Worm (Caenorhabditis elegans) whole organism, L1 larva: ENCODE results near the gene C24H12.4.

Source experiments
- C04F5.9 ChIP-seq: sonication (generic microtip); optimal IDR thresholded peaks from 2 replicates; lab custom pipeline; 2016; ENCODE audit warnings: missing genetic modification characterization, missing compliant biosample characterization
- efl-1 ChIP-seq, 4 experiments: fragments of 150-350 bp; optimal IDR thresholded peaks in 3 of 4; peaks in 1 of 4; 1 replicate in 1 of 4; 2 replicates in 3 of 4; lab custom pipeline; 2014; ENCODE audit warnings: missing biosample characterization in 2 of 4, missing genetic modification characterization in 2 of 4, missing genetic modification reagents in 2 of 4
- fos-1 ChIP-seq: fragments of 150-350 bp; optimal IDR thresholded peaks from 2 replicates; lab custom pipeline; 2014; ENCODE audit warnings: missing biosample characterization, missing genetic modification characterization
- lin-39 ChIP-seq: fragments of 150-350 bp; optimal IDR thresholded peaks from 2 replicates; lab custom pipeline; 2014; ENCODE audit warnings: missing biosample characterization, missing genetic modification reagents, missing genetic modification characterization
- lir-3 ChIP-seq: sonication (generic microtip); optimal IDR thresholded peaks from 2 replicates; lab custom pipeline; 2016; ENCODE audit warnings: mild to moderate bottlenecking, missing genetic modification characterization, moderate library complexity, missing compliant biosample characterization; ENCODE audit not compliant: poor library complexity
- lsy-2 ChIP-seq, 2 experiments: fragments of 150-350 bp; optimal IDR thresholded peaks; 2 replicates each; lab custom pipeline; 2014; ENCODE audit warnings: missing biosample characterization in 2 of 2, missing genetic modification characterization in 2 of 2
- mep-1 ChIP-seq: fragments of 150-350 bp; optimal IDR thresholded peaks from 2 replicates; lab custom pipeline; 2014; ENCODE audit warnings: missing biosample characterization, missing genetic modification characterization
- unc-62 ChIP-seq: fragments of 150-350 bp; optimal IDR thresholded peaks from 2 replicates; lab custom pipeline; 2014; ENCODE audit warnings: missing biosample characterization, missing genetic modification reagents, missing genetic modification characterization
- ztf-4 ChIP-seq: fragments of 150-350 bp; optimal IDR thresholded peaks from 2 replicates; lab custom pipeline; 2014; ENCODE audit warnings: missing biosample characterization, missing genetic modification characterization

C24H12.4 gene

DNA sequence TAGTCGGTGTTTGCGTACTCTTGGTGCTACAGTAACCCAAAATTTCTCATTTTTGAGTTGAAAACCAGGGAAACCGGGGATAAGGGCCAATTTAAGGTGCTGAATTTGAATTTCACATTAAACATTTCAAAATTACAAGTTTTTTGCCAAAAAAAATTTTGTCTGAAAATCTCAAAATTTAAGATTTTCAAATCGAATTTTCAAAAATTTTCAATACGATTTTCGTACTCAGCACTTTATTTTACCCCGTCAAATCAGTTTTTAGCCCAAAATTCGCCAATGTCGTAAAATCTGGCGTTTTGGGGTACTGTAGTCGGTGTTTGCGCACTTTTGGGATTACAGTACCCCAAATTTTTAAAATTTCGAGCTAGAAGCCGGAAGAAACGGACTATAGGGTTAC lies 49.8 kb downstream of the C24H12.4 start, which contains the start of gene W10D9.3:
Gene W10D9.3 (minus strand): TSS at position 101 of the 400 bp plus-strand sequence.
- TF ChIP-seq fos-1 (no peak), lin-39 (tag; lab: Kevin White, UChicago) (no peak), ztf-4 (tag; lab: Kevin White, UChicago) (no peak), unc-62 (GFP tag; lab: Kevin White, UChicago) (no peak), mep-1 (no peak), C04F5.9 (tag; lab: Kevin White, UChicago) (no peak)

DNA sequence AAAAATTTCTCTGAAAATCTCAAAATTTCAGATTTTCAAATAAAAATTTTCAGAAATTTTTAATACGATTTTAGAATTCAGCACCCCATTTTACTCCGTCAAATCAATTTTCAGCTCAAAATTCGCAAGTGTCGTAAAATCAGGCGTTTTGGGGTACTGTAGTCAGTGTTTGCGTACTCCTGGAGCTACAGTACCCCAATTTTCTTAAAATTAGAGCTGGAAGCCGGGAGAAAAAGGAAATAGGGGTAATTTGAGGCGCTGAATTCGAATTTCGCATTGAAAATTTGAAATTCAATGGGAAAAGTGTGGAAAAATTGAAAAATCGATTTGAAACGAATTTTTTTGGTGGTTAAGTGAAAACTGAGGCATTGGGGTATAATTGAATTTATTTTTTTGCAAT lies 50.3 kb downstream of the C24H12.4 start:
- TF ChIP-seq lin-39 (tag; lab: Kevin White, UChicago) (no peak), lir-3 (tag; lab: Kevin White, UChicago) (no peak), efl-1 (optimal IDR thresholded peaks at IDR 0.05; lab: Kevin White, UChicago) (no peak), efl-1 (GFP tag; optimal IDR thresholded peaks at IDR 0.05 in 1 of 2; lab: Kevin White, UChicago) (peak in 1 of 2 experiments; percentile 65), lsy-2 (tag; optimal IDR thresholded peaks at IDR 0.05; lab: Kevin White, UChicago) (peak; percentile 21 to 69)
